Worm (Caenorhabditis elegans) whole organism, L3 larva: Measurements from ENCODE around the gene ceh-90.
A peak's percentile ranks its signal among the peaks of the same experiment; 100 is the strongest.

Source experiments
- R02D3.7 ChIP-seq: fragments of 150-350 bp; optimal IDR thresholded peaks from 2 replicates; lab custom pipeline; 2014; ENCODE audit warnings: missing biosample characterization, missing genetic modification characterization
- ZK546.5 ChIP-seq: sonication (generic microtip); optimal IDR thresholded peaks from 2 replicates; lab custom pipeline; 2017; ENCODE audit warnings: missing biosample characterization, missing genetic modification characterization
- ceh-28 ChIP-seq: fragments of 150-350 bp; optimal IDR thresholded peaks from 2 replicates; lab custom pipeline; 2014; ENCODE audit warnings: missing biosample characterization, missing genetic modification reagents, missing genetic modification characterization
- ceh-82 ChIP-seq: fragments of 150-350 bp; optimal IDR thresholded peaks from 2 replicates; lab custom pipeline; 2014; ENCODE audit warnings: missing biosample characterization, missing genetic modification characterization
- daf-12 ChIP-seq: fragments of 150-350 bp; optimal IDR thresholded peaks from 2 replicates; lab custom pipeline; 2014; ENCODE audit warnings: missing biosample characterization, missing genetic modification reagents, missing genetic modification characterization
- egl-5 ChIP-seq: fragments of 150-350 bp; optimal IDR thresholded peaks from 2 replicates; lab custom pipeline; 2017; ENCODE audit warnings: missing biosample characterization, missing genetic modification reagents, missing genetic modification characterization, inconsistent platforms
- elt-1 ChIP-seq: fragments of 150-350 bp; optimal IDR thresholded peaks from 2 replicates; lab custom pipeline; 2014; ENCODE audit warnings: missing biosample characterization, missing genetic modification characterization
- elt-2 ChIP-seq: sonication (generic microtip); optimal IDR thresholded peaks from 2 replicates; lab custom pipeline; 2016; ENCODE audit warnings: missing genetic modification reagents, mild to moderate bottlenecking, missing genetic modification characterization, missing compliant biosample characterization
- fkh-10 ChIP-seq: sonication (generic microtip); optimal IDR thresholded peaks from 2 replicates; lab custom pipeline; 2017; ENCODE audit warnings: missing biosample characterization, missing genetic modification reagents, missing genetic modification characterization
- fkh-2 ChIP-seq: fragments of 150-350 bp; optimal IDR thresholded peaks from 2 replicates; lab custom pipeline; 2014; ENCODE audit warnings: missing biosample characterization, missing genetic modification reagents, missing genetic modification characterization
- fos-1 ChIP-seq: fragments of 150-350 bp; optimal IDR thresholded peaks from 2 replicates; lab custom pipeline; 2014; ENCODE audit warnings: missing biosample characterization, missing genetic modification characterization
- hmg-11 ChIP-seq: sonication (generic microtip); optimal IDR thresholded peaks from 2 replicates; lab custom pipeline; 2016; ENCODE audit warnings: missing genetic modification characterization, missing compliant biosample characterization
- jun-1 ChIP-seq: fragments of 150-350 bp; optimal IDR thresholded peaks from 2 replicates; lab custom pipeline; 2014; ENCODE audit warnings: missing biosample characterization, missing genetic modification reagents, missing genetic modification characterization
- lin-15B ChIP-seq: fragments of 150-350 bp; optimal IDR thresholded peaks from 2 replicates; lab custom pipeline; 2014; ENCODE audit warnings: missing biosample characterization, missing genetic modification characterization
- lin-39 ChIP-seq: fragments of 150-350 bp; optimal IDR thresholded peaks from 2 replicates; lab custom pipeline; 2018; ENCODE audit warnings: missing biosample characterization, missing genetic modification reagents, missing genetic modification characterization
- lsy-12 ChIP-seq: sonication (generic microtip); optimal IDR thresholded peaks from 2 replicates; lab custom pipeline; 2016; ENCODE audit warnings: mild to moderate bottlenecking, missing genetic modification characterization, missing compliant biosample characterization
- mdl-1 ChIP-seq: fragments of 150-350 bp; optimal IDR thresholded peaks from 2 replicates; lab custom pipeline; 2014; ENCODE audit warnings: missing biosample characterization, missing genetic modification characterization
- mml-1 ChIP-seq: fragments of 150-350 bp; sonication (generic microtip); optimal IDR thresholded peaks from 3 replicates; lab custom pipeline; 2014; ENCODE audit warnings: missing biosample characterization, missing genetic modification characterization
- nhr-11 ChIP-seq: fragments of 150-350 bp; optimal IDR thresholded peaks from 2 replicates; lab custom pipeline; 2014; ENCODE audit warnings: missing biosample characterization, missing genetic modification characterization
- nhr-237 ChIP-seq: fragments of 150-350 bp; optimal IDR thresholded peaks from 2 replicates; lab custom pipeline; 2014; ENCODE audit warnings: missing biosample characterization, missing genetic modification characterization
- nhr-25 ChIP-seq: sonication (generic microtip); optimal IDR thresholded peaks from 2 replicates; lab custom pipeline; 2017; ENCODE audit warnings: missing biosample characterization, missing genetic modification characterization
- nhr-43 ChIP-seq: sonication (generic microtip); optimal IDR thresholded peaks from 2 replicates; lab custom pipeline; 2016; ENCODE audit warnings: mild to moderate bottlenecking, missing genetic modification characterization, missing compliant biosample characterization; ENCODE audit not compliant: poor library complexity, severe bottlenecking
- nhr-67 ChIP-seq: fragments of 150-350 bp; optimal IDR thresholded peaks from 2 replicates; lab custom pipeline; 2014; ENCODE audit warnings: missing biosample characterization, missing genetic modification characterization
- nhr-76 ChIP-seq: fragments of 150-350 bp; sonication (generic microtip); optimal IDR thresholded peaks from 5 replicates; lab custom pipeline; 2014; ENCODE audit warnings: missing biosample characterization, missing genetic modification characterization
- nhr-77 ChIP-seq: fragments of 150-350 bp; optimal IDR thresholded peaks from 2 replicates; lab custom pipeline; 2014; ENCODE audit warnings: missing biosample characterization, missing genetic modification characterization
- pqm-1 ChIP-seq: fragments of 150-350 bp; optimal IDR thresholded peaks from 2 replicates; lab custom pipeline; 2017; ENCODE audit warnings: missing biosample characterization, missing genetic modification characterization, inconsistent platforms
- sea-2 ChIP-seq: fragments of 150-350 bp; sonication (generic microtip); optimal IDR thresholded peaks from 4 replicates; lab custom pipeline; 2014; ENCODE audit warnings: missing biosample characterization, missing genetic modification reagents, missing genetic modification characterization
- tbx-2 ChIP-seq: sonication (generic microtip); optimal IDR thresholded peaks from 2 replicates; lab custom pipeline; 2016; ENCODE audit warnings: mild to moderate bottlenecking, missing genetic modification characterization, missing compliant biosample characterization
- unc-39 ChIP-seq: sonication (generic microtip); optimal IDR thresholded peaks from 4 replicates; lab custom pipeline; 2017; ENCODE audit warnings: missing biosample characterization, missing genetic modification characterization
- unc-62 ChIP-seq: fragments of 150-350 bp; sonication (generic microtip); optimal IDR thresholded peaks from 4 replicates; lab custom pipeline; 2014; ENCODE audit warnings: missing biosample characterization, missing genetic modification reagents, missing genetic modification characterization
- ztf-11 ChIP-seq: fragments of 150-350 bp; optimal IDR thresholded peaks from 2 replicates; lab custom pipeline; 2014; ENCODE audit warnings: missing biosample characterization, missing genetic modification characterization

ceh-90 gene

ce11 chrX:14118762-14119161, 38.1 kb downstream of the ceh-90 start:
- TF ChIP-seq unc-39, result no peak
- no peak for TF ChIP-seq ZK546.5
- no peak for TF ChIP-seq nhr-67 (tag; lab: Kevin White, UChicago)
- no peak for TF ChIP-seq ceh-82 (tag; lab: Kevin White, UChicago)
- no peak for TF ChIP-seq nhr-237 (tag; lab: Kevin White, UChicago)
- TF ChIP-seq daf-12, result no peak
- no peak for TF ChIP-seq fos-1 (tag; lab: Kevin White, UChicago)
- TF ChIP-seq elt-1 (tag; lab: Kevin White, UChicago), result no peak
- no peak for TF ChIP-seq unc-62
- no peak for TF ChIP-seq hmg-11 (tag; lab: Kevin White, UChicago)
- TF ChIP-seq fkh-2 (tag; lab: Kevin White, UChicago), result no peak
- TF ChIP-seq mml-1 (tag; lab: Kevin White, UChicago), result no peak
- no peak for TF ChIP-seq elt-2 (tag; lab: Kevin White, UChicago)
- TF ChIP-seq nhr-11 (tag; lab: Kevin White, UChicago), result no peak
- no peak for TF ChIP-seq pqm-1 (tag; lab: Kevin White, UChicago)
- TF ChIP-seq egl-5 (tag; lab: Kevin White, UChicago), result no peak

- peak; percentile 32 for TF ChIP-seq nhr-25 (tag; lab: Kevin White, UChicago)
- peak; percentile 58 for TF ChIP-seq hmg-11 (tag; lab: Kevin White, UChicago)
- no peak for TF ChIP-seq tbx-2 (tag; lab: Kevin White, UChicago)
- peak; percentile 27 for TF ChIP-seq lsy-12 (tag; lab: Kevin White, UChicago)
- TF ChIP-seq elt-1 (tag; lab: Kevin White, UChicago), result no peak
- TF ChIP-seq nhr-76 (tag; lab: Kevin White, UChicago), result peak; percentile 38
- peak; percentile 36 for TF ChIP-seq pqm-1 (tag; lab: Kevin White, UChicago)
- no peak for TF ChIP-seq ceh-28 (tag; lab: Kevin White, UChicago)
- no peak for TF ChIP-seq mml-1 (tag; lab: Kevin White, UChicago)
- no peak for TF ChIP-seq unc-62
- no peak for TF ChIP-seq fkh-10 (GFP tag; lab: Kevin White, UChicago)
- TF ChIP-seq lin-39, result peak; percentile 4
- TF ChIP-seq R02D3.7 (tag; lab: Kevin White, UChicago), result no peak
- TF ChIP-seq lin-15B, result no peak
- TF ChIP-seq nhr-43 (tag; lab: Kevin White, UChicago), result peak; percentile 23
- no peak for TF ChIP-seq ztf-11 (tag; lab: Kevin White, UChicago)
- no peak for TF ChIP-seq ceh-82 (tag; lab: Kevin White, UChicago)
- peak; percentile 22 for TF ChIP-seq jun-1
- peak; percentile 40 for TF ChIP-seq egl-5 (tag; lab: Kevin White, UChicago)
- peak; percentile 59 for TF ChIP-seq elt-2 (tag; lab: Kevin White, UChicago)
- no peak for TF ChIP-seq sea-2 (GFP tag; lab: Kevin White, UChicago)
- TF ChIP-seq fkh-2 (tag; lab: Kevin White, UChicago), result no peak
These were observed 41.2 kb downstream of the ceh-90 start, which contains the start of gene F28H6.7 for ce11 chrX:14115480-14116161. Gene F28H6.7 (plus strand): TSS chrX:14116111.

- TF ChIP-seq mdl-1 (tag; lab: Kevin White, UChicago) (no peak), nhr-77 (tag; lab: Kevin White, UChicago) (no peak), fos-1 (tag; lab: Kevin White, UChicago) (no peak), unc-39 (no peak), lin-39 (no peak)
These were observed 43.5 kb downstream of the ceh-90 start, which contains the start of gene nhr-281 for ce11 chrX:14113347-14113746. Gene nhr-281 (minus strand): TSS chrX:14113447.

- TF ChIP-seq R02D3.7 (tag; lab: Kevin White, UChicago) (no peak), hmg-11 (tag; lab: Kevin White, UChicago) (no peak)
These were observed 48.6 kb downstream of the ceh-90 start, which contains the start of gene F16B12.7 for ce11 chrX:14108245-14108644. Gene F16B12.7 (plus strand): TSS chrX:14108545.
